Fruit fly (Drosophila melanogaster): ENCODE measurements around the gene thoc7.

DNA sequence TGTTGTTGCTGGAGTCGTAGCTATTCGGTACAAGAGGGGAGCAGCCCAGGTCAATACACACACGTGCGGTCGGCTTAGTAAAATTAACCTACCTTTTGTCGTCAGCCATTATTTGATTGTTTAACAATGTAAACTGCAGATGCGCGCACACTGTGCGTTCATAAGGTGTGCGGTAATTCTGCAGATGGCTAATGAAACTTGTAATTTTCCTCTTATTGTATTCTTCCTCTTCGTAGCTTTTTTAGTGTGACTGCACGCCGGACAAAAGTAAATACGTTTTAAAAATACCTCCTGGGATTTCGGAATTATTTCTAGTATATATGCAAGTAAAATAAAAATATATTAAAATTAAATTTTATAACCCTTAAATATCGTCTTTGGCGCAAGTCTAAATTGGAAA is 1.3 kb downstream of the thoc7 start, which contains the start of gene Prp4k:
- TF ChIP-seq CG11617 (GFP tag; optimal IDR thresholded peaks at IDR 0.05), result no peak
- TF ChIP-seq Hr96 (GFP tag; optimal IDR thresholded peaks at IDR 0.05), result no peak
- no peak for TF ChIP-seq pad (GFP tag; optimal IDR thresholded peaks at IDR 0.05)
- no peak for TF ChIP-seq Crg-1 (GFP tag; optimal IDR thresholded peaks at IDR 0.05)
- TF ChIP-seq CG5204 (GFP tag; optimal IDR thresholded peaks at IDR 0.05), result no peak
- no peak for TF ChIP-seq cnc (optimal IDR thresholded peaks at IDR 0.05)
- no peak for TF ChIP-seq kay (GFP tag; ENCODE audit: borderline replicate concordance)
